Worm (Caenorhabditis elegans): ENCODE data around the gene B0244.9.

ce11 chrIII:5711242-5711641 is 19.6 kb downstream of the B0244.9 start, which contains the start of gene rbm-26:
- TF ChIP-seq ref-1 (GFP tag; conservative IDR thresholded peaks at IDR 0.05) (no peak), cog-1 (tag; optimal IDR thresholded peaks at IDR 0.05) (no peak), ztf-23 (GFP tag; IDR thresholded peaks at IDR 0.05) (no peak), T22C8.4 (GFP tag; IDR thresholded peaks at IDR 0.05) (no peak), flt-1 (GFP tag; IDR thresholded peaks at IDR 0.05) (no peak)

All from whole organism, midembryonic.